Worm (Caenorhabditis elegans) whole organism, L1 larva: Measurements from ENCODE around the gene F08H9.4.

ENCODE experiments used
- C16A3.4 ChIP-seq: fragments of 150-350 bp; optimal IDR thresholded peaks from 2 replicates; lab custom pipeline; 2014; ENCODE audit warnings: missing biosample characterization, missing genetic modification characterization
- aha-1 ChIP-seq: fragments of 150-350 bp; optimal IDR thresholded peaks from 2 replicates; lab custom pipeline; 2014; ENCODE audit warnings: missing biosample characterization, missing genetic modification characterization
- blmp-1 ChIP-seq: fragments of 150-350 bp; optimal IDR thresholded peaks from 2 replicates; lab custom pipeline; 2014; ENCODE audit warnings: missing biosample characterization, missing genetic modification characterization
- ceh-90 ChIP-seq: sonication (generic microtip); optimal IDR thresholded peaks from 2 replicates; lab custom pipeline; 2016; ENCODE audit warnings: missing genetic modification characterization, missing compliant biosample characterization
- ces-1 ChIP-seq: fragments of 150-350 bp; optimal IDR thresholded peaks from 2 replicates; lab custom pipeline; 2014; ENCODE audit warnings: missing biosample characterization, missing genetic modification reagents, missing genetic modification characterization
- efl-1 ChIP-seq, 4 experiments: fragments of 150-350 bp; optimal IDR thresholded peaks in 3 of 4; peaks in 1 of 4; 1 replicate in 1 of 4; 2 replicates in 3 of 4; lab custom pipeline; 2014; ENCODE audit warnings: missing biosample characterization in 2 of 4, missing genetic modification characterization in 2 of 4, missing genetic modification reagents in 2 of 4
- egl-27 ChIP-seq, 2 experiments: fragments of 150-350 bp in 1 of 2; sonication (generic microtip); optimal IDR thresholded peaks; 3 replicates each; lab custom pipeline; 2017 to 2018; ENCODE audit warnings: missing biosample characterization in 2 of 2, missing genetic modification characterization in 2 of 2, missing genetic modification reagents in 2 of 2
- elt-2 ChIP-seq: sonication (generic microtip); optimal IDR thresholded peaks from 2 replicates; lab custom pipeline; 2016; ENCODE audit warnings: missing genetic modification characterization, mild to moderate bottlenecking, inconsistent platforms, missing compliant biosample characterization, missing genetic modification reagents
- elt-3 ChIP-seq, 6 experiments: fragments of 150-350 bp in 1 of 6; sonication (generic microtip); optimal IDR thresholded peaks; 2 replicates each; lab custom pipeline; 2017 to 2018; ENCODE audit warnings: missing biosample characterization in 6 of 6, missing genetic modification characterization in 6 of 6, inconsistent platforms in 1 of 6
- ets-5 ChIP-seq: fragments of 200-800 bp; sonication (Bioruptor generic); IDR thresholded peaks from 2 replicates; pipeline ENCODE4 v1.3.6; 2022; ENCODE audit warnings: missing genetic modification characterization, missing compliant biosample characterization
- fkh-4 ChIP-seq: sonication (generic microtip); optimal IDR thresholded peaks from 2 replicates; lab custom pipeline; 2016; ENCODE audit warnings: missing compliant biosample characterization, missing genetic modification characterization, borderline replicate concordance
- grh-1 ChIP-seq: fragments of 200-800 bp; sonication (Bioruptor generic); IDR thresholded peaks from 2 replicates; pipeline ENCODE4 v1.3.6; 2022; ENCODE audit warnings: missing genetic modification reagents, missing genetic modification characterization, missing compliant biosample characterization
- irx-1 ChIP-seq: sonication (generic microtip); optimal IDR thresholded peaks from 2 replicates; lab custom pipeline; 2016; ENCODE audit warnings: missing genetic modification characterization, missing compliant biosample characterization
- lin-14 ChIP-seq: fragments of 200-800 bp; sonication (Bioruptor generic); optimal IDR thresholded peaks from 2 replicates; lab custom pipeline; 2018; ENCODE audit warnings: mild to moderate bottlenecking, missing genetic modification characterization, moderate library complexity, missing compliant biosample characterization
- lin-35 ChIP-seq, 2 experiments: fragments of 150-350 bp; optimal IDR thresholded peaks; 2 replicates each; lab custom pipeline; 2014; ENCODE audit warnings: missing biosample characterization in 2 of 2, missing genetic modification characterization in 2 of 2, missing genetic modification reagents in 2 of 2
- lin-39 ChIP-seq: fragments of 150-350 bp; optimal IDR thresholded peaks from 2 replicates; lab custom pipeline; 2014; ENCODE audit warnings: missing biosample characterization, missing genetic modification reagents, missing genetic modification characterization
- lsy-2 ChIP-seq, 2 experiments: fragments of 150-350 bp; optimal IDR thresholded peaks; 2 replicates each; lab custom pipeline; 2014; ENCODE audit warnings: missing biosample characterization in 2 of 2, missing genetic modification characterization in 2 of 2
- mab-9 ChIP-seq: fragments of 200-800 bp; sonication (Bioruptor generic); IDR thresholded peaks from 2 replicates; pipeline ENCODE4 v1.3.6; 2022; ENCODE audit warnings: missing genetic modification reagents, missing genetic modification characterization, missing compliant biosample characterization
- mep-1 ChIP-seq: fragments of 150-350 bp; optimal IDR thresholded peaks from 2 replicates; lab custom pipeline; 2014; ENCODE audit warnings: missing biosample characterization, missing genetic modification characterization
- nhr-12 ChIP-seq: sonication (generic microtip); optimal IDR thresholded peaks from 2 replicates; lab custom pipeline; 2017; ENCODE audit warnings: missing biosample characterization, missing genetic modification characterization
- nhr-19 ChIP-seq: fragments of 200-800 bp; sonication (Bioruptor generic); conservative IDR thresholded peaks from 2 replicates; pipeline ENCODE4 v1.3.6; 2022; ENCODE audit warnings: missing genetic modification characterization, missing compliant biosample characterization
- nhr-20 ChIP-seq: sonication (generic microtip); optimal IDR thresholded peaks from 2 replicates; lab custom pipeline; 2016; ENCODE audit warnings: mild to moderate bottlenecking, missing genetic modification characterization, missing compliant biosample characterization
- nhr-71 ChIP-seq: sonication (generic microtip); optimal IDR thresholded peaks from 2 replicates; lab custom pipeline; 2016; ENCODE audit warnings: mild to moderate bottlenecking, missing genetic modification characterization, moderate library complexity, missing compliant biosample characterization
- nhr-77 ChIP-seq: fragments of 150-350 bp; optimal IDR thresholded peaks from 2 replicates; lab custom pipeline; 2014; ENCODE audit warnings: missing biosample characterization, missing genetic modification characterization
- nhr-85 ChIP-seq: sonication (generic microtip); peaks from one replicate; lab custom pipeline; 2016; ENCODE audit warnings: missing genetic modification characterization, inconsistent platforms, missing compliant biosample characterization
- nhr-90 ChIP-seq: sonication (generic microtip); optimal IDR thresholded peaks from 2 replicates; lab custom pipeline; 2016; ENCODE audit warnings: mild to moderate bottlenecking, missing genetic modification characterization, missing compliant biosample characterization; ENCODE audit not compliant: poor library complexity
- pag-3 ChIP-seq: sonication (generic microtip); optimal IDR thresholded peaks from 2 replicates; lab custom pipeline; 2017; ENCODE audit warnings: missing genetic modification characterization, mild to moderate bottlenecking, missing compliant biosample characterization, antibody characterized with exemption, borderline replicate concordance; ENCODE audit not compliant: insufficient read depth
- pax-3 ChIP-seq: fragments of 200-800 bp; sonication (Bioruptor generic); optimal IDR thresholded peaks from 2 replicates; lab custom pipeline; 2018; ENCODE audit warnings: mild to moderate bottlenecking, missing genetic modification characterization, moderate library complexity, missing compliant biosample characterization
- pqm-1 ChIP-seq: sonication (generic microtip); optimal IDR thresholded peaks from 3 replicates; lab custom pipeline; 2017; ENCODE audit warnings: missing biosample characterization, missing genetic modification characterization
- rnt-1 ChIP-seq: sonication (generic microtip); optimal IDR thresholded peaks from 2 replicates; lab custom pipeline; 2016; ENCODE audit warnings: mild to moderate bottlenecking, missing genetic modification characterization, moderate library complexity, missing compliant biosample characterization
- snu-23 ChIP-seq: sonication (generic microtip); optimal IDR thresholded peaks from 2 replicates; lab custom pipeline; 2016; ENCODE audit warnings: missing genetic modification characterization, missing compliant biosample characterization
- tlp-1 ChIP-seq: fragments of 150-350 bp; optimal IDR thresholded peaks from 2 replicates; lab custom pipeline; 2014; ENCODE audit warnings: missing biosample characterization, missing genetic modification characterization
- unc-98 ChIP-seq: fragments of 200-800 bp; sonication (Bioruptor generic); IDR thresholded peaks from 2 replicates; pipeline ENCODE4 v1.3.6; 2022; ENCODE audit warnings: missing genetic modification characterization, missing compliant biosample characterization
- xbp-1 ChIP-seq: sonication (generic microtip); optimal IDR thresholded peaks from 2 replicates; lab custom pipeline; 2016; ENCODE audit warnings: missing genetic modification characterization, missing compliant biosample characterization

Gene F08H9.4

DNA sequence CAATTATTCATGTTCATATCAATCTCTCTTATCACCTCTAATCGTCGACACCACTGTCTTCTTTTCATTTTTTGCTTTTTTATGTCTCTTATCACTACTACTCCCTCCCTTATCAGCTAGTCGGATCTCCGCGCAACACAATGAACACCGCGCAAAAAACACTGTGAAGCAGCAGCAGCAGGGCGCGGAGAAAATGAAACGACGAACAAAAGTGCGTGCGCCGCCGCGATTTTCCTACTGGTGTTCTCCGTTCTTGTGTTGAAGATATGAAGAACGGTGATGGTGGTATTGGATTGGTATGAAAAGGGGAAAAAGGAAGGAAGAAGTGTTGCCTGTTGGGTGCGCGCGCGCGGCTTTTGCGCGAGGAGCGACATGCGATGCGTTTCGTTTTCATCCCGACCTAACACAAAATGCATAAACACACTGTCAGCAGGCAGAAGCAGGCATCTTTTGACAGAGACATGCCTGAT lies 41.6 kb upstream of the F08H9.4 start:
- TF ChIP-seq C16A3.4 = no peak
- peak; percentile 80 for TF ChIP-seq pqm-1 (tag; lab: Kevin White, UChicago)
- no peak for TF ChIP-seq ceh-90
- no peak for TF ChIP-seq lin-39
- peak; percentile 62 for TF ChIP-seq lin-14 (GFP tag; lab: Kevin White, UChicago)
- peak; percentile 75 for TF ChIP-seq blmp-1 (tag; lab: Kevin White, UChicago)
- TF ChIP-seq elt-3 (tag; optimal IDR thresholded peaks at IDR 0.05; lab: Kevin White, UChicago) = peak in 1 of 6 experiments; percentile 25
- no peak for TF ChIP-seq irx-1
- peak; percentile 71 for TF ChIP-seq nhr-85
- peak; percentile 83 for TF ChIP-seq elt-2 (tag; lab: Kevin White, UChicago)
- TF ChIP-seq tlp-1 = peak; percentile 31
- no peak for TF ChIP-seq xbp-1 (tag; lab: Kevin White, UChicago)

DNA sequence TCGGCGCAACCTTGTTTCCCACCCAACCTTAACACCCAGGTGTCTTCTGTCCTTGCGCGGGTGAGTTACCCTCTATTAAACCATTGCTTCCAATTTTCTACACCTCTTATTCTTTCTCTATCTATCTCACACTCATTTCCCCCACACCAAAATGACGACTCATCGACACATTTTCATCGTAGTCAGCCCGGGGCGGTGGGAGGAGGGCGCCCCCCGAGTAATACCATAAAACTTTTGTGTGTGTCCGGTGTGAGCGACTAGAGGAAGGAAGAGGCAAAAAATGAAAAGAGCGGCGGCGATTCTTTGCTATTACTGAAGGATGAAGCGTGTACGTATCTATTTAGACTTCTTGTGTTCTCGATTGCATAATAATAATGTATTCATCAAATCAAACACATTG lies 40.5 kb upstream of the F08H9.4 start:
- TF ChIP-seq aha-1 (tag; lab: Kevin White, UChicago) (no peak), elt-2 (tag; lab: Kevin White, UChicago) (peak; percentile 17), unc-98 (GFP tag; lab: Robert Waterston, UW) (no peak), pax-3 (tag; lab: Kevin White, UChicago) (peak; percentile 6), ces-1 (no peak), ets-5 (GFP tag; lab: Robert Waterston, UW) (no peak), nhr-71 (tag; lab: Kevin White, UChicago) (peak; percentile 1), rnt-1 (tag; lab: Kevin White, UChicago) (peak; percentile 20), lin-14 (GFP tag; lab: Kevin White, UChicago) (peak; percentile 62), efl-1 (optimal IDR thresholded peaks at IDR 0.05; lab: Kevin White, UChicago) (no peak), efl-1 (GFP tag; optimal IDR thresholded peaks at IDR 0.05 in 1 of 2; lab: Kevin White, UChicago) (peak in 1 of 2 experiments; percentile 74), fkh-4 (tag; lab: Kevin White, UChicago) (no peak)

DNA sequence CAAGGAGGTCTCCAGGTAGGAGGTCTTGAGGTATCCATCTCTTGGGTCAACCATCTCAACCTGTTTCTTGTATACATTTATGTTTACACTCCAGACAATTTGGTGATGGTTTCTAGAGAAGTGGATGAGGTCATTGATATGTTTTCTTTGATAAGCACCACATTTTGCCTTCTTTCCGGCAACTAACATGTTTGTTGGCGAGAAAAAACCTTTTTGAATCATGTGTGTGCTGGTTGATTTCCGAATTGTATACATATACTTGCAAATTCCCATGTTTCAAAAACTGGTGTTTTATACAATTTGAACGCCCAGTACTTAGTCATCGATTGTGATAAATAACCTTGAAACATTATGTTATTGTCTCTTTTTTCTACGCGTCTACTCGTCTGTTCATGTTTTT lies 39.9 kb upstream of the F08H9.4 start:
- TF ChIP-seq lin-14 (GFP tag; lab: Kevin White, UChicago) (peak; percentile 10), elt-2 (tag; lab: Kevin White, UChicago) (peak; percentile 19), grh-1 (no peak)

DNA sequence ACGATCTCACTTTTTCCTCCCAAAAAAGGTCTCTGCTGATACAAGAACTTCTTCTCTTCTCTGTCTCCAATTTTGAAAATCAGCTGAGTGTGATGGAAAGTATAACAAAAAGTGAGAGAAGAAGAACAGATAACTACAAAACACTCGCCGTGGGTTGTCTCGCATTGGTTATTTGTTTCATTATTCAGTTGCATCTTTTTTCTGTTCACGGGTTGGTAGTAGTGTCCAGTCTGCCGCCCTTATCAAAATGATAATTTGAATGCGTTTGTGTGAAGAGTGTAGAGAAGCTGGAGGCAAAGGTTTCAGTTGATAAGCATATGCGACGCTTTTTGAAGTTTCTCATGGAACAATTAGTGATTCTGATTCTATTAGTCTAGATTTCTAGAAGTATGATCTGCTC lies 38.8 kb upstream of the F08H9.4 start:
- no peak for TF ChIP-seq egl-27 (tag; optimal IDR thresholded peaks at IDR 0.05; lab: Kevin White, UChicago)
- TF ChIP-seq elt-3 (tag; optimal IDR thresholded peaks at IDR 0.05; lab: Kevin White, UChicago) = peak in 1 of 6 experiments; percentile 42
- peak; percentile 88 for TF ChIP-seq blmp-1 (tag; lab: Kevin White, UChicago)
- no peak for TF ChIP-seq nhr-77
- TF ChIP-seq ceh-90 = no peak
- TF ChIP-seq nhr-20 (tag; lab: Kevin White, UChicago) = peak; percentile 9
- no peak for TF ChIP-seq nhr-19 (GFP tag; lab: Robert Waterston, UW)
- peak; percentile 47 for TF ChIP-seq nhr-85
- no peak for TF ChIP-seq ces-1
- TF ChIP-seq snu-23 (GFP tag; lab: Kevin White, UChicago) = no peak
- peak; percentile 15 for TF ChIP-seq pqm-1 (tag; lab: Kevin White, UChicago)
- TF ChIP-seq pag-3 (tag; lab: Kevin White, UChicago) = no peak
- peak in 1 of 2 experiments; percentile 51 for TF ChIP-seq lin-35 (GFP tag; optimal IDR thresholded peaks at IDR 0.05; lab: Kevin White, UChicago)
- no peak for TF ChIP-seq mab-9 (GFP tag; lab: Robert Waterston, UW)
- peak in 1 of 2 experiments; percentile 17 for TF ChIP-seq lsy-2 (tag; optimal IDR thresholded peaks at IDR 0.05; lab: Kevin White, UChicago)
- peak; percentile 54 for TF ChIP-seq lin-14 (GFP tag; lab: Kevin White, UChicago)
- peak; percentile 83 for TF ChIP-seq elt-2 (tag; lab: Kevin White, UChicago)

DNA sequence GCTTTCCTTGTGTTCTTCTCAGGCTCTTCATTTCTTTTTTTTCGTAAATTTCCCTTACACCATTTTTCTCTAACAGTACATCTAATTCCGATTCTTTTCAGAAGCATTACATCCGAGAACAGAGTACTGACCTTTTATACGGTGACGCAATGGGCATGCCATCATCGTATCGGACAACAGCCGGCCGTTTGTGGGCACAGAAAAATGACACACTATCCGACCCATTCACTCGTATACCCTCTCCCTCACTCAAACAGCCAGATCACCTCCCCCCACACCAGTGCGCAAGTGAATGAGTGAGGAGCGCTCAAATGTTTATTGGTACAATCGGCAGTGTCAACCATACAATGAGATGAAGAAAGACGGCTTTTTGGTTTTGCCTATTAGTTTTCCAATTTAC lies 36.9 kb upstream of the F08H9.4 start, which contains the start of gene R02D5.24:
TSS of gene R02D5.24 (plus strand) at position 205 of the 400 bp plus-strand sequence.
- TF ChIP-seq nhr-90 (tag; lab: Kevin White, UChicago) (no peak), nhr-12 (tag; lab: Kevin White, UChicago) (no peak), xbp-1 (tag; lab: Kevin White, UChicago) (no peak), grh-1 (0 out of 2 replicates have a peak, but pooled peaks have one; percentile 7), lin-14 (GFP tag; lab: Kevin White, UChicago) (peak; percentile 35), mep-1 (tag; lab: Kevin White, UChicago) (peak; percentile 1), blmp-1 (tag; lab: Kevin White, UChicago) (peak; percentile 30)
